Worm (Caenorhabditis elegans) whole organism, dauer: Measurements from ENCODE around the gene F28H7.8.

Experiments
- unc-62 ChIP-seq: sonication (generic microtip); optimal IDR thresholded peaks from 2 replicates; lab custom pipeline; 2017; ENCODE audit warnings: missing biosample characterization, missing genetic modification reagents, missing genetic modification characterization

The F28H7.8 gene

DNA sequence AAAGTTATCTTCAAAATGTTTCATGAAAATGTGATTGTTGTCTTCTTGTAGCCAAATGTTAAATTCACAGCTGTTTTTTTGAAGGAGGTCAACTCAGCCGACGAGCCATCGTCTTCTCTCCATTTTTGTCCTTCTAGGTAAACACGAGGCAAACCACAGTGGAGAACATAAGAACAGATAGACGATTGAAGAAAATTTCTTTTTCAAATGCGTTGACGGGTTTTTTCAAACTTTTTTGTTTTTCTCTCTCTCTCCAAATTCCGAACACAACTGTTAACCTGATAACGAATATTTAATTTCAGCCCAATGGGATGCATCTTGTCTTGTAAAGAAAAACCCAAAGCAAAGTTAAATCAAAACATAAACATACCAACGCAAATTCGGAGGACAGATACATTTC, 36.7 kb downstream of the F28H7.8 start, which contains the start of gene D1054.19:
Gene D1054.19 (plus strand): TSS at position 301 of the 400 bp plus-strand sequence.
- TF ChIP-seq unc-62 = no peak

DNA sequence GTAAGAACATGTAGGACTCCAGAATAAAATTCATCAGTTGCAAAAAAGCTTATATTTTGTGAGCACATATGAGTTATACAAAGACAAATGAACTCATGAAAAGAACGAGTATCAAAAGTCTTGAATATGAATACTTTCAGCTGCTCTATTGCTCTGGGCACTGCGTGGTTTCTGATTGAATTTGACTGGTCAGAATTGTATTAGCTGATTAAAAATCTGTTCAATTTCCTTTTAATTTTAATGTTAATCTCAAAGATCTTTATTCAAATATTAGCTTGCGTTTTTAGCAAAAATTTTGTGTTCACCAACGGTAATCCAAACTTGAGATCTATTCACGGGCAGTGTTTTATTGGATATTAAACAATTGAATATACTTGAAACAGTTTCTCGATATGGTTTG, 39.3 kb downstream of the F28H7.8 start, which contains the start of gene srh-184:
Gene srh-184 (minus strand): TSS at position 101 of the 400 bp plus-strand sequence.
- no peak for TF ChIP-seq unc-62

ce11 chrV:10801154-10801553, 42.4 kb downstream of the F28H7.8 start, which contains the start of gene D1054.18:
D1054.18 (minus strand) TSS chrV:10801198.
- no peak for TF ChIP-seq unc-62

DNA sequence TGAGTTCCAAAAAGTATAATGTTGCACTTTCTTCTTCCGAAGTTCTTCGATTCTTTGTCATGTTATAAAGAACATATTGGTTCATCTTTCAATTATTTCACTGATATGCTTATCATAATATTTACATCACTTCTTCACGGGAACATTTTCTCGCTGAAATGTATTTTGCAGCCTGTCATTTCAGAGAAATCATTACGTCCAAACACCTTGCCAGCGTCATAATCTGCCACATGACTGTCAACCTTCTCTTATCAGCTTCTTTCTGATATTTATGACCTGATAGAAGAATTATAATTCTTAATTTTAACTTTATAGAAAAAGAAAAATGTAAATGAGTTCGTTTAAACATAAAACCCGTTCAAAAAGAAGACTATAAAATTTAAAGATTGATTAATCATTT, 43.3 kb downstream of the F28H7.8 start:
- TF ChIP-seq unc-62 = no peak

- TF ChIP-seq unc-62 = no peak
These were observed 45.6 kb downstream of the F28H7.8 start, which contains the start of gene secs-1 for ce11 chrV:10804374-10804773. secs-1 (minus strand) TSS chrV:10804474.

- TF ChIP-seq unc-62 = no peak
These were observed 47.2 kb downstream of the F28H7.8 start, which contains the start of gene prp-38 for ce11 chrV:10805934-10806333. prp-38 (minus strand) TSS chrV:10806034.

DNA sequence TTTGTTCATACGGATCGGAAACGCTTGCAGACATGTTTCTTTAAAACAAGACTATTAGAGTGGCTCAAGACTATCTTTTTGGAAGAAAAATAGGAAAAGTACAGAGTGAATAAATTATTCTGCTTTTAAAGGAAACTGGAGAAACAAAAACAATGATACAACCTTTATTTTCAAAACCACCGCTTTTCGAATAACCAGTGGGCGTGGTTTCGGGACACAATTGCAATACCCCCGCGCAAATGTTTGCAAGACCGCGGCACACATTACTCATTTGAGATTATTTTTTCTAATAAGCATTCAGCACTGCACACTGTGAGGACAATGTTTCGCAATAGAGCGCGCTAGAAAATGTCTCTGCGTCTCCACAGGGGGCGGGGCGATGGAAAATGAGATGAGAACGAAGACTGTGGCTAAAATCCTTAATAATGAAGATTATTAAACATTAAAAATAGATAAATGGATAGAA, 49.1 kb downstream of the F28H7.8 start, which contains the start of gene plrg-1:
Gene plrg-1 (minus strand): TSS at position 51 of the 466 bp plus-strand sequence.
- TF ChIP-seq unc-62 = no peak
